Fruit fly (Drosophila melanogaster): ENCODE data around the gene CG34282.

CG34282 gene

dm6 chr3R:18681054-18681453 is 14.0 kb upstream of the CG34282 start:
- TF ChIP-seq CG34406 (GFP tag; optimal IDR thresholded peaks at IDR 0.05), result no peak
- no peak for TF ChIP-seq CG10669 (GFP tag; optimal IDR thresholded peaks at IDR 0.05)
- no peak for TF ChIP-seq Eip75B (GFP tag; optimal IDR thresholded peaks at IDR 0.05)
- TF ChIP-seq fd85E (GFP tag; optimal IDR thresholded peaks at IDR 0.05), result no peak
- no peak for TF ChIP-seq OdsH (GFP tag; optimal IDR thresholded peaks at IDR 0.05)
- TF ChIP-seq CG3032 (tag; optimal IDR thresholded peaks at IDR 0.05), result no peak
- no peak for TF ChIP-seq CG6163 (GFP tag; IDR thresholded peaks at IDR 0.05)
- no peak for TF ChIP-seq achi (GFP tag; optimal IDR thresholded peaks at IDR 0.05)
- no peak for TF ChIP-seq Hr39 (GFP tag; optimal IDR thresholded peaks at IDR 0.05)
- TF ChIP-seq CG31627 (GFP tag; optimal IDR thresholded peaks at IDR 0.05), result no peak
- no peak for TF ChIP-seq Smox (GFP tag; optimal IDR thresholded peaks at IDR 0.05)
- no peak for TF ChIP-seq CG8319 (GFP tag; optimal IDR thresholded peaks at IDR 0.05)
- no peak for TF ChIP-seq Blimp-1 (GFP tag; optimal IDR thresholded peaks at IDR 0.05)
- no peak for TF ChIP-seq Eip93F (GFP tag; optimal IDR thresholded peaks at IDR 0.05)

- TF ChIP-seq pdm3 (GFP tag; optimal IDR thresholded peaks at IDR 0.05) (no peak), svp (GFP tag) (no peak), CG9139 (GFP tag; optimal IDR thresholded peaks at IDR 0.05) (no peak), Hr38 (GFP tag; optimal IDR thresholded peaks at IDR 0.05) (no peak), topi (GFP tag; optimal IDR thresholded peaks at IDR 0.05) (no peak), CG6163 (GFP tag; IDR thresholded peaks at IDR 0.05) (no peak), spab (GFP tag; optimal IDR thresholded peaks at IDR 0.05) (no peak), Eip78C (GFP tag) (no peak), CG6792 (GFP tag; optimal IDR thresholded peaks at IDR 0.05) (no peak), dac (GFP tag; optimal IDR thresholded peaks at IDR 0.05) (no peak), CG3919 (GFP tag; optimal IDR thresholded peaks at IDR 0.05) (no peak), achi (GFP tag; optimal IDR thresholded peaks at IDR 0.05) (no peak), CG11902 (GFP tag; optimal IDR thresholded peaks at IDR 0.05) (no peak), CG16779 (tag; optimal IDR thresholded peaks at IDR 0.05) (no peak), CG15336 (GFP tag; IDR thresholded peaks at IDR 0.05) (no peak), CG6854 (GFP tag; optimal IDR thresholded peaks at IDR 0.05) (no peak), fkh (GFP tag; optimal IDR thresholded peaks at IDR 0.05) (no peak), Ets96B (tag; optimal IDR thresholded peaks at IDR 0.05) (no peak), salr (GFP tag; optimal IDR thresholded peaks at IDR 0.05) (no peak), acj6 (GFP tag; optimal IDR thresholded peaks at IDR 0.05) (no peak)
These were observed 2.4 kb upstream of the CG34282 start, which contains the start of gene Muc91C for dm6 chr3R:18692619-18693018. TSS of gene Muc91C (minus strand) at chr3R:18692719.

- no peak for TF ChIP-seq CG11294 (GFP tag; IDR thresholded peaks at IDR 0.05)
- no peak for TF ChIP-seq Ets96B (tag; optimal IDR thresholded peaks at IDR 0.05)
- TF ChIP-seq vri (GFP tag; optimal IDR thresholded peaks at IDR 0.05), result no peak
- no peak for TF ChIP-seq CG8632 (GFP tag; optimal IDR thresholded peaks at IDR 0.05)
- TF ChIP-seq dac (GFP tag; optimal IDR thresholded peaks at IDR 0.05), result no peak
- no peak for TF ChIP-seq CG6792 (GFP tag; optimal IDR thresholded peaks at IDR 0.05)
- TF ChIP-seq Met (GFP tag; optimal IDR thresholded peaks at IDR 0.05), result no peak
- no peak for TF ChIP-seq CG3919 (GFP tag; optimal IDR thresholded peaks at IDR 0.05)
These were observed 1.4 kb upstream of the CG34282 start, which contains the start of gene CG14300 for dm6 chr3R:18693611-18694010. TSS of gene CG14300 (minus strand) at chr3R:18693711.

- TF ChIP-seq CG11762 (GFP tag; optimal IDR thresholded peaks at IDR 0.05; ENCODE audit: insufficient read depth) (no peak), CG8319 (GFP tag; optimal IDR thresholded peaks at IDR 0.05) (no peak), CG8632 (GFP tag; optimal IDR thresholded peaks at IDR 0.05) (no peak), CG6854 (GFP tag; optimal IDR thresholded peaks at IDR 0.05) (no peak), CG3032 (tag; optimal IDR thresholded peaks at IDR 0.05) (no peak), Eip78C (GFP tag) (no peak), Eip75B (GFP tag; optimal IDR thresholded peaks at IDR 0.05) (no peak), Hr4 (GFP tag; optimal IDR thresholded peaks at IDR 0.05) (no peak), esn (GFP tag; optimal IDR thresholded peaks at IDR 0.05) (no peak), achi (GFP tag; optimal IDR thresholded peaks at IDR 0.05) (no peak), CG1621 (tag; optimal IDR thresholded peaks at IDR 0.05) (no peak)
These were observed 4.0 kb downstream of the CG34282 start for dm6 chr3R:18698855-18699569.

Measured in whole organism, prepupa.